Worm (Caenorhabditis elegans): Measurements from ENCODE around the gene abts-4.

Gene abts-4

DNA sequence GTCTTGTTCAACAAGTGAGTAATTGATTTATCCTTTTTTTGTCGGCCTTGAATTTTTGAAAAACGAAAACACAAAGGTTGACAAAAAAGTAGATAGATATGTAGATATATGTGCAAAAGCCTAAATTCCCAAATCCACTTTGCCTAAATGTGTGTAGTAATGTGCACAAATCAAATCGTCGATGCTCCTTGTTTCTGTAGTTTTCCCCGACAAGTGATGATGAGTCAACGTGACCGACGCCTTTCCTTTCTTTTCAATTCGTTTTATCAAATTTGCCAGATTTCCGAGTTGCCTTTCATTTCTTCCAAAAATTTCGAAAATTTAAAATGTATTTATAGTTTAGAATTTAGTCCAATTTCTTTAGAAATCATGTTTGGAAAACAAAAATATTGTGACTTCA, 56.4 kb downstream of the abts-4 start:
- peak; percentile 94 for TF ChIP-seq unc-42 (tag; optimal IDR thresholded peaks at IDR 0.05)
- TF ChIP-seq lim-6 (tag; optimal IDR thresholded peaks at IDR 0.05), result no peak

- TF ChIP-seq hlh-8 (tag; optimal IDR thresholded peaks at IDR 0.05) (no peak), C08G9.2 (tag; optimal IDR thresholded peaks at IDR 0.05) (peak; percentile 27), tbx-7 (tag; optimal IDR thresholded peaks at IDR 0.05) (no peak), T23F11.4 (GFP tag; optimal IDR thresholded peaks at IDR 0.05) (no peak), madf-2 (tag; optimal IDR thresholded peaks at IDR 0.05) (no peak), pag-3 (tag; optimal IDR thresholded peaks at IDR 0.05; ENCODE audit: borderline replicate concordance) (no peak), hlh-30 (tag; optimal IDR thresholded peaks at IDR 0.05; ENCODE audit: insufficient read depth) (no peak), ceh-18 (tag; optimal IDR thresholded peaks at IDR 0.05) (no peak)
Measured at ce11 chrX:6702249-6702648, 59.3 kb downstream of the abts-4 start, which contains the start of gene acr-2. Gene acr-2, plus strand, starts transcription at chrX:6702549.

DNA sequence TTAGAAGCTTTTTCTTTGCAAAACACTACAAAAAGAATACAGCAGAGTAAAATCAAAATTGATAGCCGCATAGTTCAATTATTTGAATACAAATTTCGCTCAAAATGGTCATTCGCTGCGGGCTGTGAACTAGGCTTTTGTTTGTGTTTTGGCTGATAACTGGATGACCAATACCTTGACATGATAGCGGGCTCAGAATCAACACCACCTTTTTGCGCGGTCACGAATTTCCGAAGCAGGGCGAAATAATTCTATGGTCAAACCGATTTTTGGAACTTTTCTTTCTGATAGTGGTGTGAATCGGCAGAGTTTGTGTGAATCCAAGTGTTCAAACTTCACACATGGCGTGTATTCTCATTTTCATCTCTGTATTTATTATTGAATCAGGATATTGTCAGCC, 63.3 kb downstream of the abts-4 start, which contains the start of the genes F38B6.7 and F38B6.2:
Gene F38B6.7, minus strand, starts transcription at position 101 of the 400 bp plus-strand sequence.
Gene F38B6.2, plus strand, starts transcription at position 267 of the 400 bp plus-strand sequence.
- no peak for TF ChIP-seq ceh-2 (tag; optimal IDR thresholded peaks at IDR 0.05)
- no peak for TF ChIP-seq pat-9 (tag; optimal IDR thresholded peaks at IDR 0.05)
- no peak for TF ChIP-seq C08G9.2 (tag; optimal IDR thresholded peaks at IDR 0.05)
- no peak for TF ChIP-seq sdc-2 (tag; optimal IDR thresholded peaks at IDR 0.05)
- TF ChIP-seq unc-55 (GFP tag; optimal IDR thresholded peaks at IDR 0.05), result no peak
- TF ChIP-seq syd-9 (tag; optimal IDR thresholded peaks at IDR 0.05), result no peak
- TF ChIP-seq ceh-45 (GFP tag; IDR thresholded peaks at IDR 0.05), result no peak
- no peak for TF ChIP-seq unc-42 (tag; optimal IDR thresholded peaks at IDR 0.05)
- no peak for TF ChIP-seq lin-11 (tag; optimal IDR thresholded peaks at IDR 0.05)
- no peak for TF ChIP-seq hlh-15 (tag; optimal IDR thresholded peaks at IDR 0.05)
- no peak for TF ChIP-seq pros-1 (tag; optimal IDR thresholded peaks at IDR 0.05)
- no peak for TF ChIP-seq nfya-1 (tag; optimal IDR thresholded peaks at IDR 0.05)
- TF ChIP-seq ceh-9 (tag; optimal IDR thresholded peaks at IDR 0.05), result no peak
- no peak for TF ChIP-seq T23F11.4 (GFP tag; optimal IDR thresholded peaks at IDR 0.05)
- no peak for TF ChIP-seq tbx-7 (tag; optimal IDR thresholded peaks at IDR 0.05)
- TF ChIP-seq rnt-1 (tag; optimal IDR thresholded peaks at IDR 0.05), result no peak
- TF ChIP-seq elt-2 (tag; optimal IDR thresholded peaks at IDR 0.05), result no peak
- no peak for TF ChIP-seq ceh-31 (tag; optimal IDR thresholded peaks at IDR 0.05)
- no peak for TF ChIP-seq pqm-1 (tag; optimal IDR thresholded peaks at IDR 0.05)

All from whole organism, late embryonic.